Fruit fly (Drosophila melanogaster): ENCODE measurements around the gene RpL3.
A peak's percentile ranks its signal among the peaks of the same experiment; 100 is the strongest.

RpL3 gene

DNA sequence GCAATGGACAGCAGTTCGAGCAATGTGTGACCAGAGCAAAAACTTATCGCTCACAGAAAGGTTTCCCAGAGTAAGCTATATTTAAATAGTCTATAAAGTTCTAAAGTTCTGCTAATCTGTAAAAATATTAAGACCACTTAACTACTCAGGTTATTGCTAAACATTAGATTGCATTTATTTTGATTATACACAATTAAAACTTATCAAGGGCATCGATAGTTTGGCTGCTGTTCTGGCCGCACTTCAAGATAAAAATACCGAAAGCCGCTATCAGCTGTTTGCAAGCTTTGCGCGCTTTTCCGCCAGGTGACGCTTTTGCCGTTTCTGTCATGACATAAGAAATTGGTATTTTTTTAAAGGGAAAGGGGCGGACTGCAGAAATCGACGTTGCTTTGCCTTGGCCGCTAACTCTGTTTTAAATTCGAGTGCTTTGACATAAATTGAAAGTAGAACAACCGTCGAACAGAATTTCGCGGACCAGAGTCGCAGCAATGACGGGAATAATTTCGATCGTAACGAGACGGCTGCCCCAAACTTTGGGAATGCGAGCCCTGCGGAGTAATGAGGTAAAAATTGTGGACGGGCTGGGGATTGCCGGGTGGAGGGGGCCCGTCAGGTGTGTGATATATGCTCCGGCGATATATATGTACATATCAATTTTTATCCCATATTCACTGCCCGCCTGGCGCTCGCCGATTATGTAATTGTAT lies 22.4 kb downstream of the RpL3 start, which contains the start of the genes CG17734 and CG5214 (continued):
- TF ChIP-seq otp (GFP tag; IDR thresholded peaks at IDR 0.05) (no peak), tio (GFP tag; optimal IDR thresholded peaks at IDR 0.05) (no peak), CG6272 (GFP tag; IDR thresholded peaks at IDR 0.05) (no peak), dati (GFP tag; IDR thresholded peaks at IDR 0.05) (no peak), vvl (GFP tag; IDR thresholded peaks at IDR 0.05) (no peak), grn (GFP tag; optimal IDR thresholded peaks at IDR 0.05) (no peak), CG8765 (GFP tag; IDR thresholded peaks at IDR 0.05) (no peak), Eip74EF (GFP tag; optimal IDR thresholded peaks at IDR 0.05) (no peak), ssp (GFP tag; IDR thresholded peaks at IDR 0.05) (no peak), CG15269 (tag; optimal IDR thresholded peaks at IDR 0.05) (no peak), Hr78 (GFP tag; optimal IDR thresholded peaks at IDR 0.05) (no peak), CG5245 (GFP tag; optimal IDR thresholded peaks at IDR 0.05) (peak; percentile 12), insv (GFP tag; optimal IDR thresholded peaks at IDR 0.05) (no peak), NK7.1 (GFP tag; optimal IDR thresholded peaks at IDR 0.05) (no peak), hth (optimal IDR thresholded peaks at IDR 0.05) (no peak), cas (GFP tag; IDR thresholded peaks at IDR 0.05) (no peak), CG8388 (GFP tag; optimal IDR thresholded peaks at IDR 0.05) (no peak), CG6813 (GFP tag; optimal IDR thresholded peaks at IDR 0.05) (no peak), Elba2 (GFP tag; optimal IDR thresholded peaks at IDR 0.05) (no peak), CG32767 (GFP tag; IDR thresholded peaks at IDR 0.05) (no peak), CG9876 (GFP tag; optimal IDR thresholded peaks at IDR 0.05) (peak; percentile 10), pros (GFP tag; optimal IDR thresholded peaks at IDR 0.05) (no peak), Mad (GFP tag; optimal IDR thresholded peaks at IDR 0.05) (no peak), CG13775 (GFP tag; optimal IDR thresholded peaks at IDR 0.05) (no peak), H15 (GFP tag; IDR thresholded peaks at IDR 0.05) (no peak), CG15514 (GFP tag; optimal IDR thresholded peaks at IDR 0.05) (peak; percentile 69), phol (tag; optimal IDR thresholded peaks at IDR 0.05) (no peak), Usf (GFP tag; optimal IDR thresholded peaks at IDR 0.05) (no peak), Ptx1 (GFP tag; IDR thresholded peaks at IDR 0.05) (no peak), Mrtf (GFP tag; IDR thresholded peaks at IDR 0.05) (no peak), Sox100B (GFP tag; optimal IDR thresholded peaks at IDR 0.05) (no peak), Dek (tag; optimal IDR thresholded peaks at IDR 0.05) (peak; percentile 43), Myb (GFP tag; optimal IDR thresholded peaks at IDR 0.05) (peak; percentile 54), Antp (GFP tag; optimal IDR thresholded peaks at IDR 0.05) (no peak), CG12071 (GFP tag; optimal IDR thresholded peaks at IDR 0.05) (no peak), mld (GFP tag; IDR thresholded peaks at IDR 0.05; ENCODE audit: partially characterized antibody) (no peak), gcm (GFP tag; optimal IDR thresholded peaks at IDR 0.05) (no peak), crc (GFP tag; optimal IDR thresholded peaks at IDR 0.05) (no peak), CG11504 (tag; optimal IDR thresholded peaks at IDR 0.05) (no peak), p53 (GFP tag; optimal IDR thresholded peaks at IDR 0.05) (no peak), her (GFP tag; optimal IDR thresholded peaks at IDR 0.05) (no peak), ham (GFP tag; IDR thresholded peaks at IDR 0.05) (no peak), CG17802 (tag; optimal IDR thresholded peaks at IDR 0.05) (no peak), Atf3 (GFP tag; optimal IDR thresholded peaks at IDR 0.05) (peak; percentile 38), CG16815 (GFP tag; optimal IDR thresholded peaks at IDR 0.05) (no peak), nerfin-1 (tag; optimal IDR thresholded peaks at IDR 0.05) (no peak), CG34422 (GFP tag; IDR thresholded peaks at IDR 0.05) (no peak), CG4282 (GFP tag; optimal IDR thresholded peaks at IDR 0.05) (no peak), fd64A (GFP tag; optimal IDR thresholded peaks at IDR 0.05) (no peak), CG3726 (GFP tag; IDR thresholded peaks at IDR 0.05) (no peak), shn (GFP tag; optimal IDR thresholded peaks at IDR 0.05) (no peak)
